Worm (Caenorhabditis elegans) whole organism, L4/young adult: ENCODE measurements around the gene Y66A7A.4.
A peak's percentile ranks its signal among the peaks of the same experiment; 100 is the strongest.

ENCODE experiments used
- W03F9.2 ChIP-seq: fragments of 150-350 bp; optimal IDR thresholded peaks from 2 replicates; lab custom pipeline; 2014; ENCODE audit warnings: missing biosample characterization, missing genetic modification characterization
- him-1 ChIP-seq: sonication (generic microtip); optimal IDR thresholded peaks from 2 replicates; lab custom pipeline; 2016; ENCODE audit warnings: missing genotype, missing genetic modification reagents, missing genetic modification characterization, missing compliant biosample characterization

- TF ChIP-seq him-1 (tag; lab: Kevin White, UChicago) (peak; percentile 33), W03F9.2 (peak; percentile 83)
Measured at ce11 chrIII:11657185-11657817, 44.9 kb downstream of the Y66A7A.4 start, which contains the start of gene crh-1.
